Fruit fly (Drosophila melanogaster) ovary, adult (tissue): ENCODE measurements around the gene CG13113.

ENCODE experiments used
- CG17801 ChIP-seq: fragments of 200-800 bp; optimal IDR thresholded peaks from 2 replicates; lab custom pipeline; 2019; ENCODE audit warnings: missing biosample characterization, mild to moderate bottlenecking, missing genetic modification characterization, moderate library complexity; ENCODE audit not compliant: partially characterized antibody

CG13113 gene

dm6 chr2L:9581582-9581981 is 37.6 kb downstream of the CG13113 start, which contains the start of gene gcm:
Gene gcm (minus strand): TSS chr2L:9581745.
- no peak for TF ChIP-seq CG17801 (GFP tag; lab: Kevin White, UChicago)

- TF ChIP-seq CG17801 (GFP tag; lab: Kevin White, UChicago), result no peak
Measured at dm6 chr2L:9584098-9584703, 40.2 kb downstream of the CG13113 start.

DNA sequence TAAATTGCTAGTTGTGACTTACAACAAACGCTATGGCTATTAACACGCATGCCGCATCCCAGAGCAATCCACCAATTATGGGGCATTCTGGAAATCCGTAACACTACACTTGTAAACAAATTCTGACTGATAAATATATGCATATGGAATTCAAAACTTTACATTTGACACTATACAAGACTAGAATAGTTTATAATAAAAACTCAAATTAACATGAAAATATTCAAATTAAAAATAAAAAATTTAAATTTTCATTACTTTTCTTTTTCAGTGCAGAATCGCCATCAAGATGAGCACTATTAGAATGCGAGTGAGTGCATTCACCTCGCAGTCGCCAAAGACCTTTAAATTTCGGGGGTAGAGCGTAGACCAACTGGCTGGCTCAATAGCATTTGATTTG is 42.0 kb downstream of the CG13113 start:
- no peak for TF ChIP-seq CG17801 (GFP tag; lab: Kevin White, UChicago)

DNA sequence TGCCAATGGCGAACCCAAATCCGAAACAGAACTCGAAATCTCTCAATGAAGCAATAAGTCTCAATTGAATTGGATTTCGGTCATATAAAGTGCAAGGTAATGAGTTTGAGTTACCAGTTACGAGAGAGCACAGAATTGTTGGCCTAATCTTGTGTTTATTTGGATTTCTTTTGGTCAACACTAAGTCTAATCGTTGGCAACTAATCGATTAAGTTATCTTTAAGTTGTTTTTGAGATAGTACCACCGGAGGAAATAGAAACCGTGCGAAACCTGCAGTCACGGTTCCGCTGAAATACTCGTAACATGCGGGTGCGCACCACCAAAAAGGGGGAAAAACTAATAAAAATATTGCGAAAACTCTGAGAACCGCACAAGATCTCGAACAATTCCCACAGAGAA is 45.2 kb downstream of the CG13113 start, which contains the start of gene CG3841:
Gene CG3841 (plus strand): TSS at position 301 of the 400 bp plus-strand sequence.
- TF ChIP-seq CG17801 (GFP tag; lab: Kevin White, UChicago), result no peak

DNA sequence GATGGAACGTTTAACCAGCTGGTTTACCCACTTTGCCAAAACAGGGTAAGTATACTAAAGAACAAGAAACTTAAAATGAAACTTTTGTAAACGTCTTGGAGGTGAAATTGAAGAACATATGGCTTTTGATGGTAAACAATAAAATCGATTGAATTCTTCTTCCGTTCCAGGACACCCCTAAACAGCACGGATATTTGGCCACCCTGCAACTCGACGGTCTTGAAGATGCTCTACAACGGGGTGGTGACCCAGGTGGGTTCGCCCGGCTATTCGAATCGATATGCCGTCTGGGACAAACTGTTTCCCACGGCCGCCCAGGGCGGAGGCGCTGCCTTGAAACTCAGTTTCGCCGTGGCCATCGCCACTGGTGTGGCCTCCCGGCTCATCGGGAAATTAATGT is 47.2 kb downstream of the CG13113 start:
- no peak for TF ChIP-seq CG17801 (GFP tag; lab: Kevin White, UChicago)
